Worm (Caenorhabditis elegans): Measurements from ENCODE around the gene myo-5.

The myo-5 gene

DNA sequence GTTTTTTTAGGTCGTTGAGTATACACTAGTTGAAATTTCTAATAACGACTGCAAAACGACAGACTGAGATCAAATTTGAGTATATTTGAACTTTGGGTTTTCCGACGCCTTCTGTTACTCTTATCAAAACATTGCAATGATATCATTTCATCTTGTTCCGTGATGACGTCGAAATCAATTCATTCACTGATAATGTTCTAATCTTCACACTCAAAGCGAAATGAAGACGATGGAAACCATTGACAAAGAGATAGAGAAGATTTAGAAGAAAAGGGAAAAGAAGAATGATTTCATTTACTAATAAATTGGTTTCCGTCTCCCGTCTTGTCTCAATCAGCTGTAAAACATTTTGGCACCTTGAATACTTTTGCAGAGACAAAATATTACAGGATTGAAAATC, 35.6 kb upstream of the myo-5 start:
- no peak for TF ChIP-seq set-16 (GFP tag; IDR thresholded peaks at IDR 0.05)
- TF ChIP-seq unc-62 (GFP tag; optimal IDR thresholded peaks at IDR 0.05 in 1 of 2) = peak in 1 of 2 experiments; percentile 80
- no peak for TF ChIP-seq unc-62 (tag; optimal IDR thresholded peaks at IDR 0.05)
- no peak for TF ChIP-seq nhr-11 (tag; optimal IDR thresholded peaks at IDR 0.05)
- TF ChIP-seq dpl-1 (GFP tag; optimal IDR thresholded peaks at IDR 0.05) = no peak
- peak; percentile 52 for TF ChIP-seq nhr-28 (tag; optimal IDR thresholded peaks at IDR 0.05)
- TF ChIP-seq mdl-1 (tag; optimal IDR thresholded peaks at IDR 0.05) = peak in 1 of 2 experiments; percentile 24

DNA sequence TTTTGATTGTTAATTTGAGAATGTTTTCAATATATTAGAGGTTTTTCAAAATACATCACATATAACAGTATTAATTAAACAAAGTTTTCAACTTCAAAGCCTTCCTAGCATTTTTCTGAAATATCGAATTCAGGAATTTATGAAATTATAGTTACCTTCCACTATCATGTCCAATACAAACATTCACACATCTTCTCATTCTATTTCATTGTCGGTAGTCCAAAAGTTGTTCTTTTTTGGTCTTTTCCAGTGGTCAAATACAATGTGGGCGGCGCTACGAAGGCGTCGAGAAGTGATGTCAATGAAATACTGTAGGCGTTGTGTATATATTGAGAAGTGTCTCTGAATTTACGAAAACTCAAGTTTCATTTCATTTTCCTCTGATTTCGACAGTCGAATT, 33.1 kb upstream of the myo-5 start, which contains the start of gene catp-3:
Gene catp-3, plus strand, starts transcription at position 301 of the 400 bp plus-strand sequence.
- TF ChIP-seq hmg-1.1 (GFP tag; IDR thresholded peaks at IDR 0.05) (no peak), hlh-30 (tag; optimal IDR thresholded peaks at IDR 0.05; ENCODE audit: insufficient read depth) (no peak)

- TF ChIP-seq nhr-10 (tag; optimal IDR thresholded peaks at IDR 0.05) (no peak), nhr-28 (tag; optimal IDR thresholded peaks at IDR 0.05) (peak; percentile 27), hmg-1.1 (GFP tag; IDR thresholded peaks at IDR 0.05) (no peak), ztf-7 (tag; optimal IDR thresholded peaks at IDR 0.05) (no peak), nhr-11 (tag; optimal IDR thresholded peaks at IDR 0.05) (no peak), F10B5.3 (tag; optimal IDR thresholded peaks at IDR 0.05) (no peak), nhr-48 (tag; optimal IDR thresholded peaks at IDR 0.05) (peak; percentile 18), unc-62 (GFP tag; optimal IDR thresholded peaks at IDR 0.05 in 1 of 2) (no peak), unc-62 (tag; optimal IDR thresholded peaks at IDR 0.05) (no peak), mes-2 (tag; optimal IDR thresholded peaks at IDR 0.05; ENCODE audit: poor library complexity, severe bottlenecking) (no peak), lin-13 (GFP tag; optimal IDR thresholded peaks at IDR 0.05) (no peak), daf-16 (GFP tag; optimal IDR thresholded peaks at IDR 0.05) (no peak), daf-16 (tag; optimal IDR thresholded peaks at IDR 0.05) (no peak), unc-130 (GFP tag; optimal IDR thresholded peaks at IDR 0.05) (no peak), mdl-1 (tag; optimal IDR thresholded peaks at IDR 0.05) (peak in 1 of 2 experiments; percentile 32), D1046.2 (GFP tag; IDR thresholded peaks at IDR 0.05) (no peak), zip-11 (GFP tag; IDR thresholded peaks at IDR 0.05) (no peak), sdz-12 (GFP tag; optimal IDR thresholded peaks at IDR 0.05) (no peak)
Measured at ce11 chrV:8079813-8080212, 29.0 kb upstream of the myo-5 start.

DNA sequence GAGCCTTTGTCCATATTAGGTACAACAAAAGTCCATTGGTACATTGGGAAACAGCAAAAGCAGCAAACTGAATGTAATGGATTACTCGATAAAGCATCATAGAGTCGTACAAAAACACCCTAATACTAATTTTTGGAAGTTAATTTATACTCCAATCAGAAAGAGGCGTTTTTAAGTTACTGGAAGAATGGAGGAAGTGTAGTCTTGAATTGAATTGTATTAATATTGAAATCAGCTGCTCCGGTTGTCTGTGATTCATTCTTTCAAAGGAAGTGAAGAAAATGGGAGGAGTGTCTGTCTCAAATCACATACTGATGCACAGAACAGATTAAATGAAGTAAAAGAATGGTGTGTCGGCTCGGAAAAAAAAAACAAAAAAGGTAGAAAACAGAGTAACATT, 27.2 kb upstream of the myo-5 start, which contains the start of gene str-131:
Gene str-131, minus strand, starts transcription at position 101 of the 400 bp plus-strand sequence.
- TF ChIP-seq lim-7 (GFP tag; IDR thresholded peaks at IDR 0.05) = no peak
- no peak for TF ChIP-seq T20F7.1 (GFP tag; optimal IDR thresholded peaks at IDR 0.05)
- TF ChIP-seq mxl-3 (GFP tag; optimal IDR thresholded peaks at IDR 0.05) = no peak
- TF ChIP-seq madf-9 (GFP tag; conservative IDR thresholded peaks at IDR 0.05) = no peak
- TF ChIP-seq unc-39 (tag; optimal IDR thresholded peaks at IDR 0.05) = no peak
- no peak for TF ChIP-seq nhr-25 (tag; optimal IDR thresholded peaks at IDR 0.05; ENCODE audit: borderline replicate concordance, insufficient read depth)
- TF ChIP-seq unc-62 (GFP tag; optimal IDR thresholded peaks at IDR 0.05 in 1 of 2) = no peak
- no peak for TF ChIP-seq unc-62 (tag; optimal IDR thresholded peaks at IDR 0.05)
- no peak for TF ChIP-seq Y105C5A.15 (GFP tag; IDR thresholded peaks at IDR 0.05)
- no peak for TF ChIP-seq ZK337.2 (GFP tag; IDR thresholded peaks at IDR 0.05)
- TF ChIP-seq spr-1 (tag; optimal IDR thresholded peaks at IDR 0.05) = no peak
- TF ChIP-seq D1046.2 (GFP tag; IDR thresholded peaks at IDR 0.05) = no peak
- no peak for TF ChIP-seq nhr-6 (tag; optimal IDR thresholded peaks at IDR 0.05)
- no peak for TF ChIP-seq hif-1 (tag; optimal IDR thresholded peaks at IDR 0.05)
- TF ChIP-seq aly-2 (tag; optimal IDR thresholded peaks at IDR 0.05) = no peak
- TF ChIP-seq ctbp-1 (GFP tag; IDR thresholded peaks at IDR 0.05) = no peak
- TF ChIP-seq F26F4.8 (GFP tag; conservative IDR thresholded peaks at IDR 0.05) = no peak
- no peak for TF ChIP-seq mes-2 (tag; optimal IDR thresholded peaks at IDR 0.05; ENCODE audit: poor library complexity, severe bottlenecking)
- no peak for TF ChIP-seq duxl-1 (tag; optimal IDR thresholded peaks at IDR 0.05; ENCODE audit: poor library complexity)
- no peak for TF ChIP-seq zfp-2 (tag; optimal IDR thresholded peaks at IDR 0.05)
